Fruit fly (Drosophila melanogaster) whole organism, embryonic: ENCODE data around the gene HDAC1.
A peak's percentile ranks its signal among the peaks of the same experiment; 100 is the strongest.

ENCODE experiments used
- Blimp-1 ChIP-seq: fragments of 200-800 bp; sonication (Bioruptor generic); optimal IDR thresholded peaks from 3 replicates; lab custom pipeline; 2018; ENCODE audit warnings: missing biosample characterization, missing genetic modification characterization, mild to moderate bottlenecking, moderate library complexity, missing genetic modification reagents
- BtbVII ChIP-seq: fragments of 200-800 bp; sonication (Bioruptor generic); optimal IDR thresholded peaks from 3 replicates; lab custom pipeline; 2017; ENCODE audit warnings: missing biosample characterization, mild to moderate bottlenecking, missing genetic modification characterization
- C15 ChIP-seq: fragments of 200-800 bp; sonication (Bioruptor generic); IDR thresholded peaks from 3 replicates; pipeline ENCODE4 v1.3.6; 2022; ENCODE audit warnings: missing biosample characterization, missing genetic modification characterization
- CG10274 ChIP-seq: fragments of 200-800 bp; sonication (Bioruptor generic); optimal IDR thresholded peaks from 3 replicates; lab custom pipeline; 2017; ENCODE audit warnings: missing biosample characterization, mild to moderate bottlenecking, missing genetic modification characterization
- CG10321 ChIP-seq: fragments of 200-800 bp; sonication (Bioruptor generic); IDR thresholded peaks from 2 replicates; pipeline ENCODE4 v1.3.6; 2022; ENCODE audit warnings: missing biosample characterization, missing genetic modification characterization
- CG10543 ChIP-seq: fragments of 200-800 bp; sonication (Bioruptor generic); optimal IDR thresholded peaks from 3 replicates; lab custom pipeline; 2017; ENCODE audit warnings: missing biosample characterization, mild to moderate bottlenecking, missing genetic modification characterization, moderate library complexity
- CG12071 ChIP-seq: fragments of 200-800 bp; sonication (Bioruptor generic); optimal IDR thresholded peaks from 3 replicates; lab custom pipeline; 2018; ENCODE audit warnings: missing biosample characterization, mild to moderate bottlenecking, missing genetic modification characterization
- CG12769 ChIP-seq: fragments of 200-800 bp; sonication (Bioruptor generic); optimal IDR thresholded peaks from 2 replicates; lab custom pipeline; 2019; ENCODE audit warnings: missing biosample characterization, mild to moderate bottlenecking, missing genetic modification characterization, moderate library complexity
- CG14965 ChIP-seq: fragments of 200-800 bp; sonication (Bioruptor generic); optimal IDR thresholded peaks from 2 replicates; lab custom pipeline; 2016; ENCODE audit warnings: missing biosample characterization, missing genetic modification characterization, borderline replicate concordance
- CG16815 ChIP-seq: fragments of 200-800 bp; sonication (Bioruptor generic); optimal IDR thresholded peaks from 3 replicates; lab custom pipeline; 2017; ENCODE audit warnings: missing biosample characterization, mild to moderate bottlenecking, missing genetic modification characterization
- CG17359 ChIP-seq: fragments of 200-800 bp; sonication (Bioruptor generic); optimal IDR thresholded peaks from 3 replicates; lab custom pipeline; 2018; ENCODE audit warnings: missing biosample characterization, mild to moderate bottlenecking, missing genetic modification characterization, moderate library complexity
- CG17385 ChIP-seq: fragments of 200-800 bp; sonication (Bioruptor generic); optimal IDR thresholded peaks from 3 replicates; lab custom pipeline; 2018; ENCODE audit warnings: missing biosample characterization, mild to moderate bottlenecking, missing genetic modification characterization
- CG18764 ChIP-seq: fragments of 200-800 bp; sonication (Bioruptor generic); optimal IDR thresholded peaks from 3 replicates; lab custom pipeline; 2016; ENCODE audit warnings: missing biosample characterization, missing genetic modification characterization
- CG2129 ChIP-seq: fragments of 200-800 bp; sonication (Bioruptor generic); IDR thresholded peaks from 2 replicates; pipeline ENCODE4 v1.3.6; 2022; ENCODE audit warnings: missing biosample characterization, missing genetic modification characterization; ENCODE audit not compliant: partially characterized antibody
- CG2678 ChIP-seq: fragments of 200-800 bp; sonication (Bioruptor generic); optimal IDR thresholded peaks from 3 replicates; lab custom pipeline; 2019; ENCODE audit warnings: missing biosample characterization, mild to moderate bottlenecking, missing genetic modification characterization, moderate library complexity
- CG2712 ChIP-seq: fragments of 200-800 bp; optimal IDR thresholded peaks from 3 replicates; lab custom pipeline; 2019; ENCODE audit warnings: missing biosample characterization, mild to moderate bottlenecking, missing genetic modification characterization, moderate library complexity
- CG3838 ChIP-seq: fragments of 200-800 bp; sonication (Bioruptor generic); optimal IDR thresholded peaks from 3 replicates; lab custom pipeline; 2016; ENCODE audit warnings: missing biosample characterization, missing genetic modification characterization
- CG3847 ChIP-seq: fragments of 200-800 bp; sonication (Bioruptor generic); IDR thresholded peaks from 2 replicates; pipeline ENCODE4 v1.3.6; 2022; ENCODE audit warnings: missing biosample characterization, missing genetic modification characterization
- CG4328 ChIP-seq: fragments of 200-800 bp; sonication (Bioruptor generic); optimal IDR thresholded peaks from 3 replicates; lab custom pipeline; 2017; ENCODE audit warnings: missing biosample characterization, missing genetic modification reagents, missing genetic modification characterization
- CG6765 ChIP-seq: fragments of 200-800 bp; sonication (Bioruptor generic); optimal IDR thresholded peaks from 3 replicates; lab custom pipeline; 2017; ENCODE audit warnings: missing biosample characterization, mild to moderate bottlenecking, missing genetic modification characterization
- CG7271 ChIP-seq: fragments of 200-800 bp; sonication (Bioruptor generic); optimal IDR thresholded peaks from 2 replicates; lab custom pipeline; 2018; ENCODE audit warnings: missing biosample characterization, mild to moderate bottlenecking, missing genetic modification characterization, moderate library complexity
- CG7556 ChIP-seq: fragments of 200-800 bp; sonication (Bioruptor generic); optimal IDR thresholded peaks from 2 replicates; lab custom pipeline; 2017; ENCODE audit warnings: missing biosample characterization, mild to moderate bottlenecking, missing genetic modification characterization
- Dek ChIP-seq: fragments of 200-800 bp; sonication (Bioruptor generic); optimal IDR thresholded peaks from 3 replicates; lab custom pipeline; 2019; ENCODE audit warnings: missing biosample characterization, mild to moderate bottlenecking, missing genetic modification characterization, moderate library complexity
- Dp ChIP-seq: fragments of 200-800 bp; sonication (Bioruptor generic); optimal IDR thresholded peaks from 2 replicates; lab custom pipeline; 2018; ENCODE audit warnings: missing biosample characterization, mild to moderate bottlenecking, missing genetic modification characterization, moderate library complexity
- Drgx ChIP-seq: fragments of 200-800 bp; sonication (Bioruptor generic); IDR thresholded peaks from 2 replicates; pipeline ENCODE4 v1.3.6; 2022; ENCODE audit warnings: missing biosample characterization, missing genetic modification characterization
- Fer1 ChIP-seq: fragments of 200-800 bp; sonication (Bioruptor generic); optimal IDR thresholded peaks from 2 replicates; lab custom pipeline; 2017; ENCODE audit warnings: missing biosample characterization, mild to moderate bottlenecking, missing genetic modification characterization
- MTF-1 ChIP-seq: fragments of 200-800 bp; sonication (Bioruptor generic); optimal IDR thresholded peaks from 2 replicates; lab custom pipeline; 2018; ENCODE audit warnings: missing biosample characterization, mild to moderate bottlenecking, missing genetic modification characterization, borderline replicate concordance
- Max ChIP-seq: fragments of 200-800 bp; sonication (Bioruptor generic); optimal IDR thresholded peaks from 2 replicates; lab custom pipeline; 2016; ENCODE audit warnings: missing biosample characterization, mild to moderate bottlenecking, missing genetic modification characterization
- NC2β ChIP-seq: fragments of 200-800 bp; sonication (Bioruptor generic); optimal IDR thresholded peaks from 2 replicates; lab custom pipeline; 2016; ENCODE audit warnings: missing biosample characterization, missing genetic modification characterization
- Nf-YA ChIP-seq: fragments of 200-800 bp; sonication (Bioruptor generic); IDR thresholded peaks from 2 replicates; pipeline ENCODE4 v1.3.6; 2022; ENCODE audit warnings: missing biosample characterization, missing genetic modification characterization
- NfI ChIP-seq: fragments of 200-800 bp; sonication (Bioruptor generic); optimal IDR thresholded peaks from 3 replicates; lab custom pipeline; 2018; ENCODE audit warnings: missing biosample characterization, mild to moderate bottlenecking, missing genetic modification characterization, moderate library complexity
- Pdp1 ChIP-seq, 2 experiments: fragments of 200-800 bp; sonication (Bioruptor generic); optimal IDR thresholded peaks; 3 replicates each; lab custom pipeline; 2016; ENCODE audit warnings: missing biosample characterization in 2 of 2, missing genetic modification characterization in 2 of 2, mild to moderate bottlenecking in 1 of 2, moderate library complexity in 1 of 2
- Sin3A ChIP-seq: fragments of >200 bp; optimal IDR thresholded peaks from 2 replicates; lab custom pipeline; 2018
- Xrp1 ChIP-seq: fragments of 200-800 bp; sonication (Bioruptor generic); IDR thresholded peaks from 2 replicates; pipeline ENCODE4 v1.3.6; 2022; ENCODE audit warnings: missing biosample characterization, missing genetic modification characterization
- amos ChIP-seq: fragments of 200-800 bp; sonication (Bioruptor generic); IDR thresholded peaks from 2 replicates; pipeline ENCODE4 v1.3.6; 2022; ENCODE audit warnings: missing biosample characterization, missing genetic modification characterization; ENCODE audit not compliant: partially characterized antibody
- croc ChIP-seq: fragments of 200-800 bp; sonication (Bioruptor generic); conservative IDR thresholded peaks from 3 replicates; pipeline ENCODE4 v1.3.6; 2022; ENCODE audit warnings: missing biosample characterization, missing genetic modification characterization
- dmrt11E ChIP-seq: fragments of 200-800 bp; sonication (Bioruptor generic); optimal IDR thresholded peaks from 3 replicates; lab custom pipeline; 2018; ENCODE audit warnings: missing biosample characterization, mild to moderate bottlenecking, missing genetic modification characterization, moderate library complexity
- dmrt99B ChIP-seq: fragments of 200-800 bp; sonication (Bioruptor generic); optimal IDR thresholded peaks from 2 replicates; lab custom pipeline; 2018; ENCODE audit warnings: missing biosample characterization, mild to moderate bottlenecking, missing genetic modification characterization, moderate library complexity
- ewg ChIP-seq: fragments of 200-800 bp; sonication (Bioruptor generic); optimal IDR thresholded peaks from 3 replicates; lab custom pipeline; 2017; ENCODE audit warnings: mild to moderate bottlenecking, missing biosample characterization, missing genetic modification reagents, missing genetic modification characterization
- exex ChIP-seq: fragments of 200-800 bp; sonication (Bioruptor generic); optimal IDR thresholded peaks from 4 replicates; lab custom pipeline; 2018; ENCODE audit warnings: missing biosample characterization, mild to moderate bottlenecking, missing genetic modification characterization, moderate library complexity
- gsb ChIP-seq: fragments of 200-800 bp; sonication (Bioruptor generic); IDR thresholded peaks from 2 replicates; pipeline ENCODE4 v1.3.6; 2022; ENCODE audit warnings: missing biosample characterization, missing genetic modification characterization
- gsb-n ChIP-seq: fragments of 200-800 bp; sonication (Bioruptor generic); optimal IDR thresholded peaks from 3 replicates; lab custom pipeline; 2018; ENCODE audit warnings: missing biosample characterization, mild to moderate bottlenecking, missing genetic modification characterization
- knrl ChIP-seq: fragments of 200-800 bp; sonication (Bioruptor generic); IDR thresholded peaks from 3 replicates; pipeline ENCODE4 v1.3.6; 2022; ENCODE audit warnings: missing biosample characterization, missing genetic modification characterization; ENCODE audit not compliant: partially characterized antibody
- nom ChIP-seq: fragments of 200-800 bp; sonication (Bioruptor generic); optimal IDR thresholded peaks from 2 replicates; lab custom pipeline; 2017; ENCODE audit warnings: missing biosample characterization, missing genetic modification characterization, mild to moderate bottlenecking, moderate library complexity, missing genetic modification reagents
- org-1 ChIP-seq: fragments of 200-800 bp; sonication (Bioruptor generic); optimal IDR thresholded peaks from 2 replicates; lab custom pipeline; 2017; ENCODE audit warnings: missing biosample characterization, missing genetic modification characterization
- phol ChIP-seq: fragments of 200-800 bp; sonication (Bioruptor generic); optimal IDR thresholded peaks from 3 replicates; lab custom pipeline; 2018; ENCODE audit warnings: missing biosample characterization, mild to moderate bottlenecking, missing genetic modification characterization, moderate library complexity
- ro ChIP-seq: fragments of 200-800 bp; sonication (Bioruptor generic); IDR thresholded peaks from 2 replicates; pipeline ENCODE4 v1.3.6; 2022; ENCODE audit warnings: missing biosample characterization, missing genetic modification characterization
- sens-2 ChIP-seq: fragments of 200-800 bp; sonication (Bioruptor generic); IDR thresholded peaks from 2 replicates; pipeline ENCODE4 v1.3.6; 2022; ENCODE audit warnings: missing biosample characterization, missing genetic modification characterization
- tap ChIP-seq: fragments of 200-800 bp; optimal IDR thresholded peaks from 3 replicates; lab custom pipeline; 2019; ENCODE audit warnings: missing biosample characterization, mild to moderate bottlenecking, missing genetic modification characterization, moderate library complexity
- trh ChIP-seq: fragments of 200-800 bp; sonication (Bioruptor generic); optimal IDR thresholded peaks from 2 replicates; lab custom pipeline; 2016; ENCODE audit warnings: missing biosample characterization, missing genetic modification characterization

HDAC1 gene

dm6 chr3L:4615064-4615463, 11.5 kb upstream of the HDAC1 start (continued):
- TF ChIP-seq CG7556 (GFP tag; lab: Kevin White, UChicago) (no peak), CG10543 (no peak), BtbVII (GFP tag; lab: Kevin White, UChicago) (no peak), CG6765 (GFP tag; lab: Kevin White, UChicago) (no peak), CG3838 (GFP tag; lab: Kevin White, UChicago) (no peak), Pdp1 (GFP tag; optimal IDR thresholded peaks at IDR 0.05; lab: Kevin White, UChicago) (no peak), CG2678 (tag; lab: Kevin White, UChicago) (peak; percentile 46), Blimp-1 (peak; percentile 49), CG10274 (GFP tag; lab: Kevin White, UChicago) (no peak), CG3847 (GFP tag; lab: Robert Waterston, UW) (no peak), CG12071 (GFP tag; lab: Kevin White, UChicago) (peak; percentile 6), Dp (no peak), CG16815 (no peak), CG14965 (GFP tag; lab: Kevin White, UChicago) (no peak), tap (tag; lab: Kevin White, UChicago) (no peak), Drgx (GFP tag; lab: Robert Waterston, UW) (no peak), Sin3A (lab: Kevin White, UChicago) (no peak), Dek (tag; lab: Kevin White, UChicago) (no peak), dmrt11E (tag; lab: Kevin White, UChicago) (peak; percentile 24), NfI (GFP tag; lab: Kevin White, UChicago) (no peak), gsb-n (tag; lab: Kevin White, UChicago) (peak; percentile 60), phol (tag; lab: Kevin White, UChicago) (no peak), CG17359 (tag; lab: Kevin White, UChicago) (peak; percentile 37), exex (no peak), Max (GFP tag; lab: Kevin White, UChicago) (no peak), croc (GFP tag; lab: Robert Waterston, UW) (no peak), ro (GFP tag; lab: Robert Waterston, UW) (no peak), gsb (no peak), trh (GFP tag; lab: Kevin White, UChicago) (no peak), NC2β (GFP tag; lab: Kevin White, UChicago) (no peak), nom (GFP tag; lab: Kevin White, UChicago) (no peak), Xrp1 (GFP tag; lab: Robert Waterston, UW) (0 out of 2 replicates have a peak, but pooled peaks have one; percentile 5), MTF-1 (GFP tag; lab: Kevin White, UChicago) (peak; percentile 25), CG2129 (no peak), CG10321 (GFP tag; lab: Robert Waterston, UW) (no peak), sens-2 (no peak), org-1 (GFP tag; lab: Kevin White, UChicago) (peak; percentile 18)

dm6 chr3L:4618865-4619496, 7.6 kb upstream of the HDAC1 start:
- TF ChIP-seq Nf-YA (GFP tag; lab: Robert Waterston, UW) (no peak), knrl (GFP tag; lab: Robert Waterston, UW) (no peak), amos (no peak), Fer1 (GFP tag; lab: Kevin White, UChicago) (peak; percentile 17), CG18764 (no peak), C15 (GFP tag; lab: Robert Waterston, UW) (no peak), CG12769 (tag; lab: Kevin White, UChicago) (no peak), CG2678 (tag; lab: Kevin White, UChicago) (peak; percentile 4), Xrp1 (GFP tag; lab: Robert Waterston, UW) (no peak), CG7271 (tag; lab: Kevin White, UChicago) (no peak), ewg (GFP tag; lab: Kevin White, UChicago) (no peak), CG17385 (no peak), CG4328 (GFP tag; lab: Kevin White, UChicago) (no peak), CG2712 (peak; percentile 19), dmrt99B (tag; lab: Kevin White, UChicago) (peak; percentile 32)
